Worm (Caenorhabditis elegans): ENCODE measurements around the gene Y57G11C.38.

The Y57G11C.38 gene

DNA sequence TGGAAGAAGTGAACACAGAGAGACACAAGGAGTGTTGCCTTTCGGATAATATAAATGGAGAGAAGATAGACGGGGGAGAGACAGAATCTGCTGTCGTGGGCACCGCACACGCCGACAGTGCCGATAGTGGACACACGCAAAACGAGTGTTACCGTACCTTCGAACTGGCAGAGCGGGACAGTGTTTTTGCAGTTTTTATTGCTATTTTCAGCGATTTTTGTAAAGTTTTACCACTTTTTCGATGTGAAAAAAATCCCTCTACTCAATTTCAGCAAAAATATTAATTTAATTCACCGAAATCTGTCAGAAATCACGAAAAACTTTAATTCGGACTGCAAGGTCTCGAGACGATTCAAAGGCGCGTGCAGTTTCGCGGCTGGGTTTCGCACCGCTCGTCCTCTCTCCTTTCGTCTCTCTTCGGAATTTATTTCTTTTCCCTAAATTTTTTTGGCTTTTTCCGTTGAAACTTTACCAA is 37.3 kb upstream of the Y57G11C.38 start, which contains the start of gene sec-61.A (continued):
- no peak for TF ChIP-seq fos-1 (tag; optimal IDR thresholded peaks at IDR 0.05)
- TF ChIP-seq aha-1 (tag), result peak; percentile 51
- TF ChIP-seq daf-8 (GFP tag; IDR thresholded peaks at IDR 0.05), result no peak
- TF ChIP-seq F37D6.2 (tag; optimal IDR thresholded peaks at IDR 0.05), result peak; percentile 41
- TF ChIP-seq snpc-1.2 (GFP tag; IDR thresholded peaks at IDR 0.05), result peak; percentile 94
- TF ChIP-seq duxl-1 (tag; optimal IDR thresholded peaks at IDR 0.05; ENCODE audit: poor library complexity), result peak; percentile 1
- TF ChIP-seq lin-13 (GFP tag; optimal IDR thresholded peaks at IDR 0.05), result peak; percentile 66
- no peak for TF ChIP-seq F10B5.3 (tag; optimal IDR thresholded peaks at IDR 0.05)
- TF ChIP-seq dpl-1 (GFP tag; optimal IDR thresholded peaks at IDR 0.05), result peak; percentile 74
- TF ChIP-seq cey-2 (tag; optimal IDR thresholded peaks at IDR 0.05; ENCODE audit: borderline replicate concordance, insufficient read depth), result no peak
- TF ChIP-seq spr-1 (tag; optimal IDR thresholded peaks at IDR 0.05), result peak; percentile 49
- TF ChIP-seq hif-1 (tag; optimal IDR thresholded peaks at IDR 0.05), result peak; percentile 36 to 75
- no peak for TF ChIP-seq ZK546.5 (tag; optimal IDR thresholded peaks at IDR 0.05)
- TF ChIP-seq daf-16 (GFP tag; optimal IDR thresholded peaks at IDR 0.05), result peak in 1 of 2 experiments; percentile 11
- peak; percentile 14 for TF ChIP-seq daf-16 (tag; optimal IDR thresholded peaks at IDR 0.05)
- no peak for TF ChIP-seq zag-1 (tag; optimal IDR thresholded peaks at IDR 0.05)
- TF ChIP-seq nhr-48 (tag; optimal IDR thresholded peaks at IDR 0.05), result peak; percentile 18
- peak; percentile 64 for TF ChIP-seq F49E8.2 (tag; optimal IDR thresholded peaks at IDR 0.05; ENCODE audit: borderline replicate concordance)
- no peak for TF ChIP-seq ceh-20 (GFP tag; IDR thresholded peaks at IDR 0.05)
- TF ChIP-seq hmg-1.1 (GFP tag; IDR thresholded peaks at IDR 0.05), result peak; percentile 75
- no peak for TF ChIP-seq ceh-32 (tag; optimal IDR thresholded peaks at IDR 0.05; ENCODE audit: poor library complexity)
- TF ChIP-seq lsy-2 (tag; optimal IDR thresholded peaks at IDR 0.05), result peak; percentile 96 to 98
- peak; percentile 54 for TF ChIP-seq jun-1 (tag; optimal IDR thresholded peaks at IDR 0.05)
- TF ChIP-seq mes-2 (tag; optimal IDR thresholded peaks at IDR 0.05; ENCODE audit: poor library complexity, severe bottlenecking), result peak; percentile 55
- peak; percentile 4 for TF ChIP-seq snpc-4 (tag; optimal IDR thresholded peaks at IDR 0.05)
- TF ChIP-seq F44E2.7 (GFP tag; IDR thresholded peaks at IDR 0.05), result no peak
- TF ChIP-seq nhr-102 (tag; optimal IDR thresholded peaks at IDR 0.05), result peak; percentile 66
- peak; percentile 78 for TF ChIP-seq rbr-2 (tag; optimal IDR thresholded peaks at IDR 0.05)
- TF ChIP-seq nhr-25 (tag; optimal IDR thresholded peaks at IDR 0.05; ENCODE audit: borderline replicate concordance, insufficient read depth), result peak; percentile 47
- TF ChIP-seq mxl-3 (GFP tag; optimal IDR thresholded peaks at IDR 0.05), result peak; percentile 87
- peak; percentile 79; the same call in 1 of the 2 replicates for TF ChIP-seq zfp-3 (GFP tag; conservative IDR thresholded peaks at IDR 0.05)
- TF ChIP-seq mep-1 (tag; optimal IDR thresholded peaks at IDR 0.05), result peak; percentile 77
- TF ChIP-seq nhr-11 (tag; optimal IDR thresholded peaks at IDR 0.05), result no peak
- no peak for TF ChIP-seq nhr-42 (GFP tag; IDR thresholded peaks at IDR 0.05)
- TF ChIP-seq lin-38 (GFP tag; IDR thresholded peaks at IDR 0.05), result peak; percentile 72
- peak; percentile 30 for TF ChIP-seq zfp-2 (tag; optimal IDR thresholded peaks at IDR 0.05)
- no peak for TF ChIP-seq ZK337.2 (GFP tag; IDR thresholded peaks at IDR 0.05)
- TF ChIP-seq Y75B8A.6 (GFP tag; IDR thresholded peaks at IDR 0.05), result no peak
- TF ChIP-seq sdz-12 (GFP tag; optimal IDR thresholded peaks at IDR 0.05), result no peak
- peak in 1 of 2 experiments; percentile 77 for TF ChIP-seq unc-62 (GFP tag; optimal IDR thresholded peaks at IDR 0.05 in 1 of 2)
- no peak for TF ChIP-seq unc-62 (tag; optimal IDR thresholded peaks at IDR 0.05)
- TF ChIP-seq F26F4.8 (GFP tag; conservative IDR thresholded peaks at IDR 0.05), result no peak
- TF ChIP-seq fkh-10 (GFP tag; optimal IDR thresholded peaks at IDR 0.05), result peak; percentile 73
- TF ChIP-seq ama-1 (optimal IDR thresholded peaks at IDR 0.05), result no peak
- TF ChIP-seq pqm-1 (tag; optimal IDR thresholded peaks at IDR 0.05), result peak; percentile 54
- TF ChIP-seq nhr-77 (tag; optimal IDR thresholded peaks at IDR 0.05), result peak; percentile 47
- peak; percentile 55; the same call in 1 of the 2 replicates for TF ChIP-seq egl-43 (GFP tag; IDR thresholded peaks at IDR 0.05)
- peak; percentile 26; the same call in 1 of the 2 replicates for TF ChIP-seq ctbp-1 (GFP tag; IDR thresholded peaks at IDR 0.05)
- TF ChIP-seq arid-1 (GFP tag; conservative IDR thresholded peaks at IDR 0.05), result peak; percentile 48; the same call in 1 of the 2 replicates
- 0 out of 2 replicates have a peak, but pooled peaks have one; percentile 38 for TF ChIP-seq saeg-2 (GFP tag; IDR thresholded peaks at IDR 0.05)
- TF ChIP-seq mdl-1 (tag; optimal IDR thresholded peaks at IDR 0.05), result peak; percentile 16 to 82
